Fruit fly (Drosophila melanogaster) Kc167 (cell line): ENCODE data around the gene CSN5.

Experiments used
- h ChIP-seq: fragments of >200 bp; optimal IDR thresholded peaks from 3 replicates; lab custom pipeline; 2018; ENCODE audit warnings: missing external identifiers
- insv ChIP-seq: fragments of >200 bp; optimal IDR thresholded peaks from 3 replicates; lab custom pipeline; 2018; ENCODE audit warnings: missing external identifiers
- ttk ChIP-seq: sonication (Bioruptor generic); optimal IDR thresholded peaks from 2 replicates; lab custom pipeline; 2017; ENCODE audit warnings: missing external identifiers

DNA sequence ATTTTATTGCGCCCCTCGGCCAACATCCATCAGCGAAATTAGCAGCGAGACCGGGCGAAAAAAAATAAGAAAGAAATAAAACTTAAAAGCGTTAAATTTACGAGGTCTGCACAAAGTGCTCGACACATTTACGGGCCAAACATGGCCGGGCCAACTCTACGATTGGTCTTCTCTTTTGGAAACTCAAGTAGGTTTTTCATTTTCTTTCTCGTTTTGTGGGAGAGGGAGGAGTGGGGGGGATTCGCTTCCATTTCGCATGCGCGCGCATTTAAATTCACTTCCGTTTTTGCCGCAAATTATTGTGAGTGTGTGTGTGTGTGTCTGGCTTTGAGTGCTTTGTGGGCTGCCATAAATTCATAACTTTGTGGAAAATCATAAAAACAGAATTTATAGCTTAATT is 42.4 kb upstream of the CSN5 start:
- no peak for TF ChIP-seq h (lab: Kevin White, UChicago)
- TF ChIP-seq ttk (lab: Kevin White, UChicago) = no peak
- TF ChIP-seq insv (lab: Kevin White, UChicago) = no peak
